Worm (Caenorhabditis elegans) whole organism, mixed stage, embryonic: ENCODE measurements around the gene metr-1.
"Not testable (repeated sequence)": the region's sequence is repeated elsewhere in the genome, so short reads cannot be mapped to it uniquely, and the experiment has no call there.

Experiments used
- M03D4.4 ChIP-seq: sonication (generic microtip); optimal IDR thresholded peaks from 2 replicates; lab custom pipeline; 2017; ENCODE audit warnings: mild to moderate bottlenecking, missing genetic modification characterization, missing compliant biosample characterization
- bed-3 ChIP-seq: fragments of 200-800 bp; sonication (Bioruptor generic); optimal IDR thresholded peaks from 3 replicates; lab custom pipeline; 2018; ENCODE audit warnings: mild to moderate bottlenecking, missing genetic modification characterization, moderate library complexity, missing compliant biosample characterization
- blmp-1 ChIP-seq: fragments of 150-350 bp; optimal IDR thresholded peaks from 2 replicates; lab custom pipeline; 2014; ENCODE audit warnings: missing biosample characterization, missing genetic modification characterization
- ceh-39 ChIP-seq: fragments of 150-350 bp; optimal IDR thresholded peaks from 2 replicates; lab custom pipeline; 2014; ENCODE audit warnings: missing biosample characterization, missing genetic modification characterization
- ceh-43 ChIP-seq: fragments of 200-800 bp; sonication (Bioruptor generic); optimal IDR thresholded peaks from 2 replicates; lab custom pipeline; 2018; ENCODE audit warnings: mild to moderate bottlenecking, missing genetic modification characterization, moderate library complexity, missing compliant biosample characterization
- ceh-83 ChIP-seq: fragments of 200-800 bp; sonication (Bioruptor generic); optimal IDR thresholded peaks from 2 replicates; lab custom pipeline; 2018; ENCODE audit warnings: mild to moderate bottlenecking, missing genetic modification characterization, missing compliant biosample characterization
- ces-1 ChIP-seq: fragments of 150-350 bp; optimal IDR thresholded peaks from 2 replicates; lab custom pipeline; 2014; ENCODE audit warnings: missing biosample characterization, missing genetic modification reagents, missing genetic modification characterization
- cnd-1 ChIP-seq: fragments of 200-800 bp; sonication (Bioruptor generic); optimal IDR thresholded peaks from 2 replicates; lab custom pipeline; 2018; ENCODE audit warnings: mild to moderate bottlenecking, missing genetic modification characterization, missing compliant biosample characterization
- drap-1 ChIP-seq: fragments of 200-800 bp; sonication (Bioruptor generic); optimal IDR thresholded peaks from 3 replicates; lab custom pipeline; 2018; ENCODE audit warnings: mild to moderate bottlenecking, missing genetic modification characterization, missing compliant biosample characterization
- elt-1 ChIP-seq: sonication (generic microtip); optimal IDR thresholded peaks from 2 replicates; lab custom pipeline; 2017; ENCODE audit warnings: missing genetic modification characterization, mild to moderate bottlenecking, missing compliant biosample characterization, antibody characterized with exemption, moderate library complexity, borderline replicate concordance; ENCODE audit not compliant: insufficient read depth
- elt-3 ChIP-seq: fragments of 150-350 bp; optimal IDR thresholded peaks from 2 replicates; lab custom pipeline; 2014; ENCODE audit warnings: missing biosample characterization, missing genetic modification characterization
- flh-1 ChIP-seq: fragments of 200-800 bp; sonication (Bioruptor generic); optimal IDR thresholded peaks from 2 replicates; lab custom pipeline; 2018; ENCODE audit warnings: mild to moderate bottlenecking, missing genetic modification characterization, moderate library complexity, missing compliant biosample characterization
- ham-2 ChIP-seq: fragments of 200-800 bp; sonication (Bioruptor generic); optimal IDR thresholded peaks from 2 replicates; lab custom pipeline; 2018; ENCODE audit warnings: mild to moderate bottlenecking, missing genetic modification characterization, missing compliant biosample characterization
- hlh-1 ChIP-seq: fragments of 150-350 bp; optimal IDR thresholded peaks from 2 replicates; lab custom pipeline; 2014; ENCODE audit warnings: missing biosample characterization, missing genetic modification reagents, missing genetic modification characterization
- lin-13 ChIP-seq: fragments of 150-350 bp; optimal IDR thresholded peaks from 2 replicates; lab custom pipeline; 2014; ENCODE audit warnings: missing biosample characterization, missing genetic modification characterization
- lin-32 ChIP-seq: fragments of 200-800 bp; sonication (Bioruptor generic); optimal IDR thresholded peaks from 2 replicates; lab custom pipeline; 2018; ENCODE audit warnings: mild to moderate bottlenecking, missing genetic modification characterization, missing compliant biosample characterization
- lsy-2 ChIP-seq: fragments of 150-350 bp; optimal IDR thresholded peaks from 2 replicates; lab custom pipeline; 2014; ENCODE audit warnings: missing biosample characterization, missing genetic modification characterization
- mab-5 ChIP-seq: fragments of 150-350 bp; optimal IDR thresholded peaks from 2 replicates; lab custom pipeline; 2014; ENCODE audit warnings: missing biosample characterization, missing genetic modification characterization
- mep-1 ChIP-seq: fragments of 150-350 bp; optimal IDR thresholded peaks from 2 replicates; lab custom pipeline; 2017; ENCODE audit warnings: missing biosample characterization, missing genetic modification reagents, missing genetic modification characterization, inconsistent platforms
- mls-2 ChIP-seq: sonication (generic microtip); optimal IDR thresholded peaks from 2 replicates; lab custom pipeline; 2016; ENCODE audit warnings: mild to moderate bottlenecking, missing genetic modification characterization, moderate library complexity, missing compliant biosample characterization
- nhr-12 ChIP-seq: fragments of 150-350 bp; optimal IDR thresholded peaks from 2 replicates; lab custom pipeline; 2014; ENCODE audit warnings: missing biosample characterization, missing genetic modification characterization
- nhr-2 ChIP-seq: fragments of 150-350 bp; optimal IDR thresholded peaks from 2 replicates; lab custom pipeline; 2014; ENCODE audit warnings: missing biosample characterization, missing genetic modification characterization
- nhr-237 ChIP-seq: fragments of 150-350 bp; optimal IDR thresholded peaks from 2 replicates; lab custom pipeline; 2014; ENCODE audit warnings: missing biosample characterization, missing genetic modification characterization
- nhr-28 ChIP-seq: fragments of 150-350 bp; optimal IDR thresholded peaks from 2 replicates; lab custom pipeline; 2014; ENCODE audit warnings: missing biosample characterization, missing genetic modification characterization
- nhr-76 ChIP-seq: sonication (generic microtip); optimal IDR thresholded peaks from 2 replicates; lab custom pipeline; 2017; ENCODE audit warnings: missing biosample characterization, missing genetic modification characterization
- pha-4 ChIP-seq: fragments of 150-350 bp; optimal IDR thresholded peaks from 2 replicates; lab custom pipeline; 2018; ENCODE audit warnings: missing biosample characterization, missing genetic modification reagents, missing genetic modification characterization
- sem-2 ChIP-seq: fragments of 200-800 bp; sonication (Bioruptor generic); optimal IDR thresholded peaks from 2 replicates; lab custom pipeline; 2018; ENCODE audit warnings: mild to moderate bottlenecking, missing genetic modification characterization, missing compliant biosample characterization
- snpc-4 ChIP-seq: fragments of 150-350 bp; optimal IDR thresholded peaks from 2 replicates; lab custom pipeline; 2014; ENCODE audit warnings: missing biosample characterization, missing genetic modification characterization
- sptf-1 ChIP-seq: sonication (generic microtip); optimal IDR thresholded peaks from 2 replicates; lab custom pipeline; 2017; ENCODE audit warnings: mild to moderate bottlenecking, missing genetic modification characterization, moderate library complexity, missing compliant biosample characterization
- tbx-8 ChIP-seq: fragments of 200-800 bp; sonication (Bioruptor generic); optimal IDR thresholded peaks from 2 replicates; lab custom pipeline; 2018; ENCODE audit warnings: mild to moderate bottlenecking, missing genetic modification characterization, moderate library complexity, missing compliant biosample characterization
- unc-120 ChIP-seq: sonication (generic microtip); optimal IDR thresholded peaks from 2 replicates; lab custom pipeline; 2017; ENCODE audit warnings: missing genetic modification characterization, missing compliant biosample characterization; ENCODE audit not compliant: poor library complexity, severe bottlenecking
- unc-62 ChIP-seq: fragments of 150-350 bp; optimal IDR thresholded peaks from 2 replicates; lab custom pipeline; 2014; ENCODE audit warnings: missing biosample characterization, missing genetic modification reagents, missing genetic modification characterization
- zip-8 ChIP-seq: fragments of 150-350 bp; optimal IDR thresholded peaks from 2 replicates; lab custom pipeline; 2014; ENCODE audit warnings: missing biosample characterization, missing genetic modification characterization

Gene metr-1

DNA sequence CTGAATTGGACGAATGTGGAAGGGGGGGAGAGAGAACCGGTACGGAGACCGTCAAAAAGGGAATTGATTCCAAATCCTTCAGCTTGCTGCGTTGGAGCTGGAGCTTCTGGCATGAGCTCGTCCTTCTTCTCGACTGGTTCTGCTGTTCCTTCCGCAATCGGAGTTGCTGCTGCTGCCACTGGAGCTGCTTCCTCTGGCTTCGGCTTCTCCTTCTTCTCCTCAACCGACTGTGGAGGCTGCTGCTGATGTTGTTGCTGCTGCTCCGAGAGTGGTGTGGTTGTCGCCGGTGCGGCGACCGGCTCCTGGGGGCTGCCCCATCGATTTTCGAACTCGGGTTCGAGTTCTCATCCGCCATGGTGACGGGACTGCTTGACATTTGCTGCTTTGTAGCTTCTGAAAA lies 8.4 kb downstream of the metr-1 start, which contains the start of gene R03D7.2:
TSS of gene R03D7.2 (minus strand) at position 399 of the 400 bp plus-strand sequence.
- TF ChIP-seq lsy-2 (tag; lab: Kevin White, UChicago) (no peak), ces-1 (GFP tag; lab: Kevin White, UChicago) (no peak), unc-62 (GFP tag; lab: Kevin White, UChicago) (no peak), snpc-4 (tag; lab: Kevin White, UChicago) (no peak), nhr-237 (tag; lab: Kevin White, UChicago) (no peak)

DNA sequence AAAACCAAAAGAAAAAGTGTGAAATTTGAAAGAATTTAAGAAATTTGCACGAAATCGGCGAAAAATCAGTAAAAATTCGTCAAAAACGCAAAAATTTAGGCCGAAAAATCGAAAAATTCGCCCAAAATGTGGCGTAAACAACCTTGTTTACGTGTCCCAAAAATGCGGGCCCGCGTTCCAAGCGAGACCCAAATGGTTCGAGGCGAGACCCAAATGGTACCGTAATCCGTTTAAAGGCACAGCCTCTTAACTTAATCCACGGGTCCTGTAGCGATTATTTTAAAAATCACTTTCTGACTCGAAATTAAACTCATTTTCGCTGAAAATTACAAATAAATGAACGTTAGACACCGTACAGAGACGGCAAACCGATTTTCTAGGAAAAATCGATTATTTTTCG lies 9.0 kb downstream of the metr-1 start:
- TF ChIP-seq bed-3: no peak
- no peak for TF ChIP-seq cnd-1 (tag; lab: Kevin White, UChicago)
- TF ChIP-seq nhr-2 (tag; lab: Kevin White, UChicago): no peak
- no peak for TF ChIP-seq mab-5 (tag; lab: Kevin White, UChicago)
- TF ChIP-seq ceh-43 (GFP tag; lab: Kevin White, UChicago): no peak
- no peak for TF ChIP-seq lin-32 (GFP tag; lab: Kevin White, UChicago)
- TF ChIP-seq sem-2 (GFP tag; lab: Kevin White, UChicago): no peak
- no peak for TF ChIP-seq lin-13
- no peak for TF ChIP-seq unc-62 (GFP tag; lab: Kevin White, UChicago)
- no peak for TF ChIP-seq nhr-76 (tag; lab: Kevin White, UChicago)
- TF ChIP-seq zip-8: no peak
- no peak for TF ChIP-seq mep-1 (tag; lab: Kevin White, UChicago)
- TF ChIP-seq tbx-8 (GFP tag; lab: Kevin White, UChicago): no peak
- TF ChIP-seq lsy-2 (tag; lab: Kevin White, UChicago): no peak
- no peak for TF ChIP-seq blmp-1 (tag; lab: Kevin White, UChicago)
- TF ChIP-seq ces-1 (GFP tag; lab: Kevin White, UChicago): no peak

DNA sequence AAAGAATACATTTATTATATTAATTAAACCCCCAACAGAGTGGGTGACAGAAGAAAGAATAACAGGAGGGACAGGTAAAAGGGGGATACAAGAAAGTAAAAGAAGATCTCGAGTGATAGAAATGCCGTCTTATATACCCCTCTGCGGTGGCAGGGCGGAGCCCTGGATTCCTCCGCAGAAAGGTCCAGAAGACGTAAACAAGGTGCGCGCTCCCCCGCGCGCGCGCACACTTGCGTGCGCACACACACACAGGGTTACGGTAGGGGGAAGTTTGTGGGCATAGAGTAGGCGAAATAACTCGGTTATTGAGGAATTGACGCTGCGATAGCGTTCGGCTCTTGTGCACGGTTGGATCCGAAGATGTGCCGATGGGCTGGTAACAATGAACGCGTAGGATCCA lies 15.6 kb downstream of the metr-1 start, which contains the start of gene R03D7.15:
TSS of gene R03D7.15 (plus strand) at position 299 of the 400 bp plus-strand sequence.
- not testable (repeated sequence) for TF ChIP-seq nhr-28 (tag; lab: Kevin White, UChicago); ham-2 (GFP tag; lab: Kevin White, UChicago); ceh-83 (GFP tag; lab: Kevin White, UChicago)
- TF ChIP-seq, all 35 proteins: peak for 0; not testable (repeated sequence) for 35

DNA sequence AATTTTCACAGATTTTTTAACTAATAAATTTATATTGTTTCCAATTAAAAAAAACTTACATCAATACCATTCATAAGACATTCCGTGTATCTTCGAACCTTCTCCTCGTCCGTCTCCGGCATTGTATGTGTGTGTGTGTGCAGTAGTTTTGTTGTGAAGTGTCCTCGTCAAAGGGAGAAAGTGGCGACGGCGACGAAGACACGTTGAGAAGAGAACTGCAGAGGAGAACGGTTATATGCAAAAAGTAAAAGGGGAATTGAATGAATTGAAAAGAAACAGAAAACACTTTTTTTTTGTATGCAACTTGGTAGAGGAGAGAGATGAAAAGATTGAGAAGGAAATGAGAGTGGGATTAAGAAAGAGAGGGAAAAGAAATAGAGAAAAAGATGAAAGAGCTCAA lies 19.1 kb downstream of the metr-1 start:
- TF ChIP-seq snpc-4 (tag; lab: Kevin White, UChicago) (no peak), flh-1 (GFP tag; lab: Kevin White, UChicago) (no peak), nhr-2 (tag; lab: Kevin White, UChicago) (no peak), bed-3 (no peak), hlh-1 (tag; lab: Kevin White, UChicago) (no peak), pha-4 (tag; lab: Kevin White, UChicago) (no peak), lin-13 (no peak), ceh-83 (GFP tag; lab: Kevin White, UChicago) (no peak), mep-1 (tag; lab: Kevin White, UChicago) (no peak), blmp-1 (tag; lab: Kevin White, UChicago) (no peak), lsy-2 (tag; lab: Kevin White, UChicago) (no peak), mls-2 (tag; lab: Kevin White, UChicago) (no peak), ceh-39 (tag; lab: Kevin White, UChicago) (no peak), zip-8 (no peak), lin-32 (GFP tag; lab: Kevin White, UChicago) (no peak), M03D4.4 (tag; lab: Kevin White, UChicago) (no peak)
- TF ChIP-seq, all 35 proteins: peak for 0

DNA sequence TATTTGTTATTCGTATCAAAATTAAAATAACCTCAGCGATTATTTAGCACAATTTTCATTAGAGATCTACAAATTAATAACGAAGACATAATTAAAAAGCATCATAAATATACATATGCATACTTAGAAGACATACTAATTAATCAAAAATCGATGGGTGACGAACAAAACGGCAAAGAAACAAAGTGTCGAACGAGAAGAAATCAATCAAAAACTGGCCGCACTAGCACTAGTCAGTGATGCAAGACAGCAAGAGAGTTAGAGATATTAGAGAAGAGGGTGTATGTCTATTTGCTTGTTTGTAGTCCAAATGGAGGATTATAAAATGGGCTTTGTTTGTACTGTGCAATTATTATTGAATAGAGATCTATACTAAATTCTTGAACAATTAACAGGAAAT lies 20.5 kb downstream of the metr-1 start:
- no peak for TF ChIP-seq nhr-12
- peak; percentile 81 for TF ChIP-seq unc-62 (GFP tag; lab: Kevin White, UChicago)
- TF ChIP-seq, all 35 proteins: peak for 1

DNA sequence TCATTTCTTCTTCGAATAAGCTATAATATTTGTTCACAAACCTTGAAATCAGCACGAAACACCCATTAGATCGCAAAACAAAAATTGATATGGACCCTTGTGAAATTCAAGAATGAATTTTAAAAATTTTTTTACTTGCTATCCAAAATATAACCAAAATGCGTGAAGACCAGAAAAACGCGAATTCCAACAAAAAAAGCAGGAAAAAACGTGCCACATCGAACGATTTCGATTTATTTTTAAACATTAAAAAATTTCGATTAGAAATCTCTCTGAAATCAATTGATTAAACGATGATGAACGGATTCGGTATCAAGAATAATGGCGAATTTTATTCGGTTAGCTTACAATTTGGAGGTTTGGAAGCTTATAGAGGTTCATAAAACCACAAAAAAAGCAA lies 21.0 kb downstream of the metr-1 start, which contains the start of the genes tceb-3 and gskl-1:
TSS of gene tceb-3 (minus strand) at position 101 of the 400 bp plus-strand sequence.
TSS of gene gskl-1 (plus strand) at position 243 of the 400 bp plus-strand sequence.
- TF ChIP-seq mep-1 (tag; lab: Kevin White, UChicago) (no peak), ceh-43 (GFP tag; lab: Kevin White, UChicago) (no peak), blmp-1 (tag; lab: Kevin White, UChicago) (no peak), unc-62 (GFP tag; lab: Kevin White, UChicago) (no peak), unc-120 (no peak), nhr-28 (tag; lab: Kevin White, UChicago) (no peak), drap-1 (GFP tag; lab: Kevin White, UChicago) (no peak), nhr-76 (tag; lab: Kevin White, UChicago) (no peak), cnd-1 (tag; lab: Kevin White, UChicago) (no peak), lin-13 (no peak), sem-2 (GFP tag; lab: Kevin White, UChicago) (no peak), sptf-1 (no peak), ceh-39 (tag; lab: Kevin White, UChicago) (no peak), nhr-237 (tag; lab: Kevin White, UChicago) (no peak), mls-2 (tag; lab: Kevin White, UChicago) (no peak), elt-1 (tag; lab: Kevin White, UChicago) (no peak), ham-2 (GFP tag; lab: Kevin White, UChicago) (no peak), mab-5 (tag; lab: Kevin White, UChicago) (no peak), elt-3 (tag; lab: Kevin White, UChicago) (no peak)
